Worm (Caenorhabditis elegans): ENCODE measurements around the gene D1014.2.

DNA sequence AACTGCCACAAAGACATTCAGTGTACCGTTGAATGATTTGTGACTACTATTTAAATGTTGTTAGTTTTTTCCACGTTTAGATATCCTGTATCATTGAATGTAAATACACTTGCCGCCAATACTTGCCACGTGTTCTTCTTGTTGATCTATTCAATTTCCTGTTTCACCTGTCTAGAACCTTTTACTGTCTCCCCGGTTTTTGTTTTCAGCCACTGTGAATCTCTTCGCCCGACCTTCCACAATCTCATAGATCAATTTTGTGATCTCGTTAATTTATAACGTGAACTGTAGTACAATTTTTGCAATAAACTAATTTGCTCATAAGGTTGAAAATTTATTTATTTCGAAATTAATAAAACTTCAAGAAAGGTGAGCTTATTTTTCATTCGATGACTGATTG lies 1.6 kb downstream of the D1014.2 start, which contains the start of gene D1014.13:
- TF ChIP-seq dao-5 (tag; optimal IDR thresholded peaks at IDR 0.05) (no peak), him-1 (tag; optimal IDR thresholded peaks at IDR 0.05) (no peak), W03F9.2 (tag; optimal IDR thresholded peaks at IDR 0.05) (no peak)

Measured in whole organism, L4/young adult.